Worm (Caenorhabditis elegans) whole organism, L3 larva: ENCODE results near the gene F35H8.4.

Source experiments
- R02D3.7 ChIP-seq: fragments of 150-350 bp; optimal IDR thresholded peaks from 2 replicates; lab custom pipeline; 2014; ENCODE audit warnings: missing biosample characterization, missing genetic modification characterization
- ZK546.5 ChIP-seq: sonication (generic microtip); optimal IDR thresholded peaks from 2 replicates; lab custom pipeline; 2017; ENCODE audit warnings: missing biosample characterization, missing genetic modification characterization
- aly-2 ChIP-seq: fragments of 150-350 bp; optimal IDR thresholded peaks from 2 replicates; lab custom pipeline; 2014; ENCODE audit warnings: missing biosample characterization, missing genetic modification characterization
- ama-1 ChIP-seq: fragments of 150-350 bp; optimal IDR thresholded peaks from 2 replicates; lab custom pipeline; 2018
- ceh-16 ChIP-seq: sonication (generic microtip); optimal IDR thresholded peaks from 2 replicates; lab custom pipeline; 2017; ENCODE audit warnings: missing biosample characterization, missing genetic modification characterization
- ceh-28 ChIP-seq: fragments of 150-350 bp; optimal IDR thresholded peaks from 2 replicates; lab custom pipeline; 2014; ENCODE audit warnings: missing biosample characterization, missing genetic modification reagents, missing genetic modification characterization
- ceh-82 ChIP-seq: fragments of 150-350 bp; optimal IDR thresholded peaks from 2 replicates; lab custom pipeline; 2014; ENCODE audit warnings: missing biosample characterization, missing genetic modification characterization
- ceh-9 ChIP-seq: sonication (generic microtip); optimal IDR thresholded peaks from 2 replicates; lab custom pipeline; 2018; ENCODE audit warnings: missing biosample characterization, missing genetic modification characterization
- daf-12 ChIP-seq: fragments of 150-350 bp; optimal IDR thresholded peaks from 2 replicates; lab custom pipeline; 2014; ENCODE audit warnings: missing biosample characterization, missing genetic modification reagents, missing genetic modification characterization
- egl-27 ChIP-seq: sonication (generic microtip); optimal IDR thresholded peaks from 4 replicates; lab custom pipeline; 2017; ENCODE audit warnings: missing biosample characterization, missing genetic modification reagents, missing genetic modification characterization
- egl-5 ChIP-seq: fragments of 150-350 bp; optimal IDR thresholded peaks from 2 replicates; lab custom pipeline; 2017; ENCODE audit warnings: missing biosample characterization, missing genetic modification reagents, missing genetic modification characterization, inconsistent platforms
- elt-2 ChIP-seq: sonication (generic microtip); optimal IDR thresholded peaks from 2 replicates; lab custom pipeline; 2016; ENCODE audit warnings: missing genetic modification reagents, mild to moderate bottlenecking, missing genetic modification characterization, missing compliant biosample characterization
- eor-1 ChIP-seq, 2 experiments: fragments of 150-350 bp; optimal IDR thresholded peaks; 2 replicates each; lab custom pipeline; 2014 to 2018; ENCODE audit warnings: missing biosample characterization in 2 of 2, missing genetic modification characterization in 2 of 2
- fkh-10 ChIP-seq: sonication (generic microtip); optimal IDR thresholded peaks from 2 replicates; lab custom pipeline; 2017; ENCODE audit warnings: missing biosample characterization, missing genetic modification reagents, missing genetic modification characterization
- fkh-2 ChIP-seq: fragments of 150-350 bp; optimal IDR thresholded peaks from 2 replicates; lab custom pipeline; 2014; ENCODE audit warnings: missing biosample characterization, missing genetic modification reagents, missing genetic modification characterization
- fos-1 ChIP-seq: fragments of 150-350 bp; optimal IDR thresholded peaks from 2 replicates; lab custom pipeline; 2014; ENCODE audit warnings: missing biosample characterization, missing genetic modification characterization
- hmg-11 ChIP-seq: sonication (generic microtip); optimal IDR thresholded peaks from 2 replicates; lab custom pipeline; 2016; ENCODE audit warnings: missing genetic modification characterization, missing compliant biosample characterization
- lin-39 ChIP-seq: fragments of 150-350 bp; optimal IDR thresholded peaks from 2 replicates; lab custom pipeline; 2018; ENCODE audit warnings: missing biosample characterization, missing genetic modification reagents, missing genetic modification characterization
- lsy-12 ChIP-seq: sonication (generic microtip); optimal IDR thresholded peaks from 2 replicates; lab custom pipeline; 2016; ENCODE audit warnings: mild to moderate bottlenecking, missing genetic modification characterization, missing compliant biosample characterization
- mdl-1 ChIP-seq: fragments of 150-350 bp; optimal IDR thresholded peaks from 2 replicates; lab custom pipeline; 2014; ENCODE audit warnings: missing biosample characterization, missing genetic modification characterization
- mml-1 ChIP-seq: fragments of 150-350 bp; sonication (generic microtip); optimal IDR thresholded peaks from 3 replicates; lab custom pipeline; 2014; ENCODE audit warnings: missing biosample characterization, missing genetic modification characterization
- nfya-1 ChIP-seq: sonication (generic microtip); optimal IDR thresholded peaks from 2 replicates; lab custom pipeline; 2017; ENCODE audit warnings: missing genetic modification characterization, mild to moderate bottlenecking, missing compliant biosample characterization, antibody characterized with exemption, moderate library complexity; ENCODE audit not compliant: insufficient read depth
- nhr-11 ChIP-seq: fragments of 150-350 bp; optimal IDR thresholded peaks from 2 replicates; lab custom pipeline; 2014; ENCODE audit warnings: missing biosample characterization, missing genetic modification characterization
- nhr-12 ChIP-seq: fragments of 150-350 bp; optimal IDR thresholded peaks from 2 replicates; lab custom pipeline; 2014; ENCODE audit warnings: missing biosample characterization, missing genetic modification characterization
- nhr-237 ChIP-seq: fragments of 150-350 bp; optimal IDR thresholded peaks from 2 replicates; lab custom pipeline; 2014; ENCODE audit warnings: missing biosample characterization, missing genetic modification characterization
- nhr-28 ChIP-seq: fragments of 150-350 bp; optimal IDR thresholded peaks from 2 replicates; lab custom pipeline; 2014; ENCODE audit warnings: missing biosample characterization, missing genetic modification characterization
- nhr-67 ChIP-seq: fragments of 150-350 bp; optimal IDR thresholded peaks from 2 replicates; lab custom pipeline; 2014; ENCODE audit warnings: missing biosample characterization, missing genetic modification characterization
- nhr-77 ChIP-seq: fragments of 150-350 bp; optimal IDR thresholded peaks from 2 replicates; lab custom pipeline; 2014; ENCODE audit warnings: missing biosample characterization, missing genetic modification characterization
- pha-4 ChIP-seq: fragments of 150-350 bp; optimal IDR thresholded peaks from 2 replicates; lab custom pipeline; 2014; ENCODE audit warnings: missing biosample characterization, missing genetic modification reagents, missing genetic modification characterization
- pqm-1 ChIP-seq: fragments of 150-350 bp; optimal IDR thresholded peaks from 2 replicates; lab custom pipeline; 2017; ENCODE audit warnings: missing biosample characterization, missing genetic modification characterization, inconsistent platforms
- sea-2 ChIP-seq: fragments of 150-350 bp; sonication (generic microtip); optimal IDR thresholded peaks from 4 replicates; lab custom pipeline; 2014; ENCODE audit warnings: missing biosample characterization, missing genetic modification reagents, missing genetic modification characterization
- skn-1 ChIP-seq: fragments of 150-350 bp; optimal IDR thresholded peaks from 2 replicates; lab custom pipeline; 2014; ENCODE audit warnings: missing biosample characterization, missing genetic modification characterization
- unc-39 ChIP-seq: sonication (generic microtip); optimal IDR thresholded peaks from 4 replicates; lab custom pipeline; 2017; ENCODE audit warnings: missing biosample characterization, missing genetic modification characterization
- unc-62 ChIP-seq: fragments of 150-350 bp; sonication (generic microtip); optimal IDR thresholded peaks from 4 replicates; lab custom pipeline; 2014; ENCODE audit warnings: missing biosample characterization, missing genetic modification reagents, missing genetic modification characterization
- ztf-4 ChIP-seq: fragments of 150-350 bp; optimal IDR thresholded peaks from 2 replicates; lab custom pipeline; 2014; ENCODE audit warnings: missing biosample characterization, missing genetic modification characterization

The F35H8.4 gene

DNA sequence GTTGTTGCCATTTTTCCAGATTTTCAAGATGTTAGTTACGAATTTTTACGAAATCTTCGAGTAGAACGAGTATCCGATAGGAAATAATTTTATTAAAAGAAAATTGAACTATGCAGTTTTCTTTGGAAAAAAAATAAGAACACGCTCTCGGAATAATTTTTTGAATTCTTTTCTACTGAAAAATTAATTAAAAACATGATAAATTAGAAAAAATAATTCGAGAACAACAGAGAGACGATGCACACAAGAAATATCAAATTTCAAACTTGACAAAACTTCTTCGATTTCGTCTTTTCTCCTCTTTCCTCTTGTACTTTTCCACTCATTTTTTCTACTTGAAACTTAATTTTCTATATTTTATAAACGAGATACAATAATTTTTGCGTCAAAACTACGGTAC, at the start of gene F35H8.4:
Gene F35H8.4 (minus strand): TSS at position 101 of the 400 bp plus-strand sequence.
- TF ChIP-seq sea-2 (GFP tag; lab: Kevin White, UChicago) (no peak), daf-12 (tag; lab: Kevin White, UChicago) (no peak), unc-62 (GFP tag; lab: Kevin White, UChicago) (no peak), ZK546.5 (tag; lab: Kevin White, UChicago) (no peak), ceh-16 (tag; lab: Kevin White, UChicago) (no peak), mdl-1 (tag; lab: Kevin White, UChicago) (no peak), aly-2 (tag; lab: Kevin White, UChicago) (no peak), ceh-28 (tag; lab: Kevin White, UChicago) (no peak), pqm-1 (tag; lab: Kevin White, UChicago) (no peak), nhr-237 (no peak), lin-39 (tag; lab: Kevin White, UChicago) (no peak), ceh-9 (tag; lab: Kevin White, UChicago) (no peak), egl-27 (tag; lab: Kevin White, UChicago) (no peak), nhr-12 (tag; lab: Kevin White, UChicago) (no peak), nhr-11 (no peak), nhr-77 (no peak), ceh-82 (no peak), fkh-2 (tag; lab: Kevin White, UChicago) (no peak), fkh-10 (no peak)
- TF ChIP-seq, all 47 proteins: peak for 0

DNA sequence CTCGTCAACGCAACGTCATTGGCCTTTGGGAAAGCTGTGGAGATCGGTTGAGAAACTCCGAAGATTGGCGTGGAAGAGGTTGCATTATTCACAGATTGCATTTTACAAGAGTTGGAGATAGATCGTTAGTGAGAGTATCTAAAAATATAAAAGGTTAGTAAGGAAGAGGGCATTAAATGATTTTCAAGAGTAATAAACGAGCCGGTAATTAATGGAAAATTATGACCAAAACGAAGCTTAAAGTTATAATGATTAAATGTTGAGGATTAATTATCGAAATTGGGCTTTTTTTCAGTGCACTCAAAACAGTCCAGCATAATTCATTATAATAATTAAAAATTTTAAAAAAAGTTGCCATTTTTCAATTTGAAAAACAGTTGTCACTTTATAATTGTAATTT, 49.5 kb upstream of the F35H8.4 start, which contains the start of gene pap-2:
Gene pap-2 (minus strand): TSS at position 101 of the 400 bp plus-strand sequence.
- TF ChIP-seq pha-4 (tag; lab: Kevin White, UChicago) (no peak), ZK546.5 (tag; lab: Kevin White, UChicago) (no peak), elt-2 (tag; lab: Kevin White, UChicago) (no peak), nhr-28 (tag; lab: Kevin White, UChicago) (no peak), lsy-12 (tag; lab: Kevin White, UChicago) (no peak), unc-39 (no peak), aly-2 (tag; lab: Kevin White, UChicago) (no peak), egl-27 (tag; lab: Kevin White, UChicago) (no peak), R02D3.7 (tag; lab: Kevin White, UChicago) (no peak), mml-1 (tag; lab: Kevin White, UChicago) (no peak), hmg-11 (tag; lab: Kevin White, UChicago) (no peak), egl-5 (tag; lab: Kevin White, UChicago) (no peak), nfya-1 (tag; lab: Kevin White, UChicago) (no peak), lin-39 (tag; lab: Kevin White, UChicago) (no peak)

DNA sequence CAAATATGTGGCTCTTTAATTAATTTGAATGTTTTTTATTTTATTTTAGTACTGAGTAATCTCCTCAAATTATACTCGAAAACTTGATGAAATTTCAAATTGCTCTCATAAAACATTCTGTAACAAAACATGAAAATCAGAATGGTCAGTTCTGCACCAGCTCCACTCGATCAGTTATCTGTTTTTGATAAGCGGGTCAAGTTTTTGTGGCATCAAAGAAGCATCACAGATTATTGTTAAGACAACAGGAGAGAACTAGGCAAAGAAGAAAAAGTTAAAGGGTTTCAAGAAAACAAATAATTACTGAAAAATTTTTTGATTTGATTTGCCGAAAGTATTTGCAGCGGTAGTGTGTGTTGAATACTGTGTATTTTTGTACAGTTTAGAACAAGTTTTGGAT, 47.3 kb upstream of the F35H8.4 start:
- TF ChIP-seq pqm-1 (tag; lab: Kevin White, UChicago) (peak; percentile 44), pha-4 (tag; lab: Kevin White, UChicago) (peak; percentile 6), elt-2 (tag; lab: Kevin White, UChicago) (peak; percentile 53), mml-1 (tag; lab: Kevin White, UChicago) (no peak)

DNA sequence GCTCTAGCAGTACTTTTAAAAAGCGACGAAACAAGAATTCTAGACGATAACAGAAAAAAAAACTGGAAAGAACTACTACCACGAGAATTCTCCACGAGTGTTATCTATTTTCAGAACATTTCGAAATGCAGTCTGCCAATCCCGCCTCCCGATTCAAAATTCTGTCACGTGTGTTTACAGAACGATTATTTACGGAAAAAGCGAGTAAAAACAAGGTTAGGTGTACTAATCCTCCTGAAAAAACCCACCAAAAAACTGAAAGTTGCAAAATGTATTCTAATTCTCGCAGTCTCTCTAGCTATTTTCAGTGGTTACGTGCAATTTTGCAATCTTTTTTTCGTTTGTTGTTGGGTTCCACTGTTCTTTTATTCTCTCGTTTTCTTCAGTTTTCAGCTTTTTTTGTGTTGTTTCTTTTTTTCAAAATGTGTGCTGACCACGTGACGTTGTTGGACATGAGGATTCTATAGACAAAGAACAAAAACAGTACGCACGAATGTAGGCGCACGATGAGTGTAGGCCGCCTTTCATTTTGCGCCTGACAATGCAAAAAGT, 46.7 kb upstream of the F35H8.4 start:
- TF ChIP-seq nhr-67 (tag; lab: Kevin White, UChicago): no peak
- TF ChIP-seq nhr-28 (tag; lab: Kevin White, UChicago): no peak
- TF ChIP-seq skn-1: no peak
- TF ChIP-seq daf-12 (tag; lab: Kevin White, UChicago): no peak
- TF ChIP-seq eor-1 (tag; optimal IDR thresholded peaks at IDR 0.05; lab: Kevin White, UChicago): no peak
- no peak for TF ChIP-seq nhr-237
- TF ChIP-seq pha-4 (tag; lab: Kevin White, UChicago): peak; percentile 13
- peak; percentile 20 for TF ChIP-seq elt-2 (tag; lab: Kevin White, UChicago)
- TF ChIP-seq fos-1: no peak
- TF ChIP-seq ama-1 (lab: Kevin White, UChicago): peak; percentile 17
- TF ChIP-seq ztf-4 (tag; lab: Kevin White, UChicago): no peak
- no peak for TF ChIP-seq fkh-2 (tag; lab: Kevin White, UChicago)
